Fruit fly (Drosophila melanogaster): ENCODE measurements around the gene Cyp4d2.

Cyp4d2 gene

DNA sequence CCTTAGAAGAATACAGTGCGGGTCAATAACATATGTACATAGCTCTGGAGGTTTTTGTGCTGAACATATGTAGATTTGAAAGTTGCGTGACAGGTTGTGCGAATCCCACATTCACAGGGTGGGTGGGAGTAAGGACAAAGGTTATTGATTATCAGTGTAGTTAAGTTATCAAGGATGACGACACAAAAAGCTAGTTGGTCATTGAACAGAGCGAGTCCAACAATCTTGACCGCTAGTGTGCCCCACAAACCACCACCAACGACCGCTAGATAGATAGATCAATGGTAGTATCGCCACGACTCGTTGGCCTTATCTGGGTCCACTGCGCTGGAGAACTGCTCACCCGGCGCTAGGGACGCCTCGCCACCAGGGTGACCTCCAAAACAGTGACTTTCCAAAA is 29.2 kb upstream of the Cyp4d2 start (continued):
- TF ChIP-seq CG12071 (GFP tag; optimal IDR thresholded peaks at IDR 0.05) (no peak), CG7987 (GFP tag; optimal IDR thresholded peaks at IDR 0.05) (no peak), CG5180 (GFP tag; optimal IDR thresholded peaks at IDR 0.05) (no peak), CG32767 (GFP tag; IDR thresholded peaks at IDR 0.05) (no peak), CG34224 (GFP tag; IDR thresholded peaks at IDR 0.05; ENCODE audit: partially characterized antibody) (no peak), NFAT (GFP tag; IDR thresholded peaks at IDR 0.05) (no peak), Myb (GFP tag; optimal IDR thresholded peaks at IDR 0.05) (no peak), CG10321 (GFP tag; IDR thresholded peaks at IDR 0.05) (no peak), CG10565 (GFP tag; optimal IDR thresholded peaks at IDR 0.05) (no peak), Deaf1 (tag; optimal IDR thresholded peaks at IDR 0.05) (no peak), CG15011 (GFP tag; optimal IDR thresholded peaks at IDR 0.05) (no peak), CG18262 (tag; optimal IDR thresholded peaks at IDR 0.05) (no peak), Sry-δ (GFP tag; optimal IDR thresholded peaks at IDR 0.05) (no peak), CG12769 (tag; optimal IDR thresholded peaks at IDR 0.05) (peak; percentile 5), Tbp (GFP tag; optimal IDR thresholded peaks at IDR 0.05) (no peak), gce (GFP tag; IDR thresholded peaks at IDR 0.05) (no peak), ATbp (GFP tag; optimal IDR thresholded peaks at IDR 0.05) (no peak), chm (GFP tag; IDR thresholded peaks at IDR 0.05) (no peak), CoRest (tag; optimal IDR thresholded peaks at IDR 0.05) (no peak), CG18011 (GFP tag; optimal IDR thresholded peaks at IDR 0.05) (no peak), tgo (GFP tag; IDR thresholded peaks at IDR 0.05) (no peak), CG6175 (GFP tag; IDR thresholded peaks at IDR 0.05) (no peak), so (GFP tag; IDR thresholded peaks at IDR 0.05) (no peak), unpg (GFP tag; optimal IDR thresholded peaks at IDR 0.05) (peak; percentile 35), prd (optimal IDR thresholded peaks at IDR 0.05) (no peak), prd (GFP tag; IDR thresholded peaks at IDR 0.05) (no peak; the same call in 2 of the 3 replicates), Lhr (GFP tag; optimal IDR thresholded peaks at IDR 0.05) (no peak), CG10366 (GFP tag; IDR thresholded peaks at IDR 0.05) (no peak), Gsc (GFP tag; IDR thresholded peaks at IDR 0.05) (no peak), sens (GFP tag) (peak; percentile 39), hbn (GFP tag; IDR thresholded peaks at IDR 0.05; ENCODE audit: partially characterized antibody) (no peak), CG16815 (GFP tag; optimal IDR thresholded peaks at IDR 0.05) (no peak), Mes4 (GFP tag; optimal IDR thresholded peaks at IDR 0.05) (no peak), HLH4C (GFP tag; IDR thresholded peaks at IDR 0.05; ENCODE audit: partially characterized antibody) (no peak), fd102C (GFP tag; optimal IDR thresholded peaks at IDR 0.05) (no peak), sima (GFP tag; optimal IDR thresholded peaks at IDR 0.05) (no peak), Antp (GFP tag; optimal IDR thresholded peaks at IDR 0.05) (peak; percentile 16), z (GFP tag; IDR thresholded peaks at IDR 0.05) (no peak), gro (GFP tag; optimal IDR thresholded peaks at IDR 0.05) (no peak), nom (GFP tag; optimal IDR thresholded peaks at IDR 0.05) (no peak), CG15696 (tag; optimal IDR thresholded peaks at IDR 0.05) (peak; percentile 26), TFAM (GFP tag; optimal IDR thresholded peaks at IDR 0.05) (no peak), psq (GFP tag; optimal IDR thresholded peaks at IDR 0.05) (no peak), dm (GFP tag; optimal IDR thresholded peaks at IDR 0.05) (no peak), BEAF-32 (GFP tag; optimal IDR thresholded peaks at IDR 0.05) (no peak), jing (GFP tag; optimal IDR thresholded peaks at IDR 0.05) (no peak), CG31365 (tag; optimal IDR thresholded peaks at IDR 0.05) (peak; percentile 17), luna (GFP tag; optimal IDR thresholded peaks at IDR 0.05) (no peak), cwo (GFP tag; optimal IDR thresholded peaks at IDR 0.05) (no peak), Adf1 (GFP tag; IDR thresholded peaks at IDR 0.05) (no peak), fu2 (GFP tag; optimal IDR thresholded peaks at IDR 0.05) (no peak), ap (GFP tag; IDR thresholded peaks at IDR 0.05) (no peak)

Data from whole organism, embryonic.